Fruit fly (Drosophila melanogaster) whole organism, embryonic: ENCODE data around the gene CG17329.

ENCODE experiments used
- Bteb2 ChIP-seq: fragments of 200-800 bp; sonication (Bioruptor generic); optimal IDR thresholded peaks from 2 replicates; lab custom pipeline; 2016; ENCODE audit warnings: missing biosample characterization, missing genetic modification characterization
- CG12104 ChIP-seq: fragments of 200-800 bp; sonication (Bioruptor generic); optimal IDR thresholded peaks from 3 replicates; lab custom pipeline; 2016; ENCODE audit warnings: missing biosample characterization, missing genetic modification characterization
- CG12219 ChIP-seq: fragments of 200-800 bp; sonication (Bioruptor generic); optimal IDR thresholded peaks from 3 replicates; lab custom pipeline; 2018; ENCODE audit warnings: missing biosample characterization, mild to moderate bottlenecking, missing genetic modification characterization
- CG12236 ChIP-seq: fragments of 200-800 bp; sonication (Bioruptor generic); optimal IDR thresholded peaks from 2 replicates; lab custom pipeline; 2016; ENCODE audit warnings: missing biosample characterization, missing genetic modification characterization
- CG15269 ChIP-seq: fragments of 200-800 bp; sonication (Bioruptor generic); optimal IDR thresholded peaks from 2 replicates; lab custom pipeline; 2018; ENCODE audit warnings: missing biosample characterization, mild to moderate bottlenecking, missing genetic modification characterization, moderate library complexity
- CG16815 ChIP-seq: fragments of 200-800 bp; sonication (Bioruptor generic); optimal IDR thresholded peaks from 3 replicates; lab custom pipeline; 2017; ENCODE audit warnings: missing biosample characterization, mild to moderate bottlenecking, missing genetic modification characterization
- CG16863 ChIP-seq: fragments of 200-800 bp; sonication (Bioruptor generic); optimal IDR thresholded peaks from 3 replicates; lab custom pipeline; 2016; ENCODE audit warnings: missing biosample characterization, missing genetic modification characterization
- CG17359 ChIP-seq: fragments of 200-800 bp; sonication (Bioruptor generic); optimal IDR thresholded peaks from 3 replicates; lab custom pipeline; 2018; ENCODE audit warnings: missing biosample characterization, mild to moderate bottlenecking, missing genetic modification characterization, moderate library complexity
- CG17612 ChIP-seq: fragments of 200-800 bp; sonication (Bioruptor generic); IDR thresholded peaks from 2 replicates; pipeline ENCODE4 v1.3.6; 2022; ENCODE audit warnings: missing biosample characterization, missing genetic modification characterization
- CG1792 ChIP-seq: fragments of 200-800 bp; sonication (Bioruptor generic); optimal IDR thresholded peaks from 2 replicates; lab custom pipeline; 2016; ENCODE audit warnings: missing biosample characterization, missing genetic modification characterization
- CG18619 ChIP-seq: fragments of 200-800 bp; sonication (Bioruptor generic); optimal IDR thresholded peaks from 3 replicates; lab custom pipeline; 2017; ENCODE audit warnings: missing biosample characterization, mild to moderate bottlenecking, missing genetic modification characterization
- CG30020 ChIP-seq: fragments of 200-800 bp; optimal IDR thresholded peaks from 2 replicates; lab custom pipeline; 2019; ENCODE audit warnings: missing biosample characterization, mild to moderate bottlenecking, missing genetic modification characterization, moderate library complexity
- CG30403 ChIP-seq: fragments of 200-800 bp; sonication (Bioruptor generic); optimal IDR thresholded peaks from 3 replicates; lab custom pipeline; 2016; ENCODE audit warnings: missing biosample characterization, missing genetic modification characterization
- CG3163 ChIP-seq: fragments of 200-800 bp; sonication (Bioruptor generic); optimal IDR thresholded peaks from 3 replicates; lab custom pipeline; 2016; ENCODE audit warnings: missing biosample characterization, missing genetic modification characterization
- CG42726 ChIP-seq: fragments of 200-800 bp; sonication (Bioruptor generic); IDR thresholded peaks from 2 replicates; pipeline ENCODE4 v1.3.6; 2022; ENCODE audit warnings: missing biosample characterization, missing genetic modification characterization; ENCODE audit not compliant: partially characterized antibody
- CG4328 ChIP-seq: fragments of 200-800 bp; sonication (Bioruptor generic); optimal IDR thresholded peaks from 3 replicates; lab custom pipeline; 2017; ENCODE audit warnings: missing biosample characterization, missing genetic modification reagents, missing genetic modification characterization
- CG6683 ChIP-seq: fragments of 200-800 bp; sonication (Bioruptor generic); optimal IDR thresholded peaks from 2 replicates; lab custom pipeline; 2017; ENCODE audit warnings: missing biosample characterization, mild to moderate bottlenecking, missing genetic modification characterization, missing genetic modification reagents
- CG6791 ChIP-seq: fragments of 200-800 bp; sonication (Bioruptor generic); IDR thresholded peaks from 3 replicates; pipeline ENCODE4 v1.3.6; 2022; ENCODE audit warnings: missing biosample characterization, missing genetic modification characterization; ENCODE audit not compliant: partially characterized antibody
- CG7271 ChIP-seq: fragments of 200-800 bp; sonication (Bioruptor generic); optimal IDR thresholded peaks from 2 replicates; lab custom pipeline; 2018; ENCODE audit warnings: missing biosample characterization, mild to moderate bottlenecking, missing genetic modification characterization, moderate library complexity
- CG9797 ChIP-seq: fragments of 200-800 bp; sonication (Bioruptor generic); optimal IDR thresholded peaks from 3 replicates; lab custom pipeline; 2018; ENCODE audit warnings: missing biosample characterization, mild to moderate bottlenecking, missing genetic modification characterization
- CG9876 ChIP-seq: fragments of 200-800 bp; sonication (Bioruptor generic); optimal IDR thresholded peaks from 2 replicates; lab custom pipeline; 2016; ENCODE audit warnings: missing biosample characterization, missing genetic modification characterization
- Chrac-16 ChIP-seq: fragments of 200-800 bp; sonication (Bioruptor generic); optimal IDR thresholded peaks from 3 replicates; lab custom pipeline; 2016; ENCODE audit warnings: missing biosample characterization, missing genetic modification characterization
- D19B ChIP-seq: fragments of 200-800 bp; sonication (Bioruptor generic); optimal IDR thresholded peaks from 2 replicates; lab custom pipeline; 2017; ENCODE audit warnings: missing biosample characterization, mild to moderate bottlenecking, missing genetic modification characterization
- Dbx ChIP-seq: fragments of 200-800 bp; sonication (Bioruptor generic); IDR thresholded peaks from 3 replicates; pipeline ENCODE4 v1.3.6; 2022; ENCODE audit warnings: missing biosample characterization, missing genetic modification characterization
- Dref ChIP-seq: fragments of 200-800 bp; sonication (Bioruptor generic); IDR thresholded peaks from 2 replicates; pipeline ENCODE4 v1.3.6; 2022; ENCODE audit warnings: missing biosample characterization, missing genetic modification characterization
- GATAe ChIP-seq: fragments of 200-800 bp; sonication (Bioruptor generic); conservative IDR thresholded peaks from 2 replicates; pipeline ENCODE4 v1.3.6; 2022; ENCODE audit warnings: missing biosample characterization, missing genetic modification characterization
- Gug ChIP-seq: fragments of 200-800 bp; sonication (Bioruptor generic); IDR thresholded peaks from 4 replicates; pipeline ENCODE4 v1.3.6; 2022; ENCODE audit warnings: missing biosample characterization, missing genetic modification characterization
- H2.0 ChIP-seq: fragments of 200-800 bp; sonication (Bioruptor generic); IDR thresholded peaks from 2 replicates; pipeline ENCODE4 v1.3.6; 2022; ENCODE audit warnings: missing biosample characterization, missing genetic modification characterization
- HLH3B ChIP-seq: fragments of 200-800 bp; sonication (Bioruptor generic); IDR thresholded peaks from 2 replicates; pipeline ENCODE4 v1.3.6; 2022; ENCODE audit warnings: missing biosample characterization, missing genetic modification characterization
- Mad ChIP-seq: fragments of 200-800 bp; sonication (Bioruptor generic); optimal IDR thresholded peaks from 2 replicates; lab custom pipeline; 2016; ENCODE audit warnings: missing biosample characterization, missing genetic modification characterization
- NfI ChIP-seq: fragments of 200-800 bp; sonication (Bioruptor generic); optimal IDR thresholded peaks from 3 replicates; lab custom pipeline; 2018; ENCODE audit warnings: missing biosample characterization, mild to moderate bottlenecking, missing genetic modification characterization, moderate library complexity
- PHDP ChIP-seq: fragments of 200-800 bp; sonication (Bioruptor generic); optimal IDR thresholded peaks from 3 replicates; lab custom pipeline; 2018; ENCODE audit warnings: missing biosample characterization, mild to moderate bottlenecking, missing genetic modification characterization, moderate library complexity
- Spps ChIP-seq: fragments of 200-800 bp; sonication (Bioruptor generic); optimal IDR thresholded peaks from 2 replicates; lab custom pipeline; 2018; ENCODE audit warnings: missing biosample characterization, mild to moderate bottlenecking, missing genetic modification characterization
- Sry-δ ChIP-seq: fragments of 200-800 bp; sonication (Bioruptor generic); optimal IDR thresholded peaks from 2 replicates; lab custom pipeline; 2016; ENCODE audit warnings: missing biosample characterization, missing genetic modification characterization
- Stat92E ChIP-seq, 3 experiments: fragments of >200 bp in 2 of 3; fragments of 200-800 bp in 1 of 3; sonication (Bioruptor generic) in 1 of 3; optimal IDR thresholded peaks; 2 replicates each; lab custom pipeline; 2017 to 2019; ENCODE audit warnings: missing biosample characterization in 3 of 3, missing genetic modification characterization in 3 of 3, mild to moderate bottlenecking in 1 of 3, moderate library complexity in 1 of 3
- Xrp1 ChIP-seq: fragments of 200-800 bp; sonication (Bioruptor generic); IDR thresholded peaks from 2 replicates; pipeline ENCODE4 v1.3.6; 2022; ENCODE audit warnings: missing biosample characterization, missing genetic modification characterization
- corto ChIP-seq: fragments of 200-800 bp; sonication (Bioruptor generic); optimal IDR thresholded peaks from 2 replicates; lab custom pipeline; 2016; ENCODE audit warnings: missing biosample characterization, mild to moderate bottlenecking, missing genetic modification characterization, moderate library complexity
- crol ChIP-seq: fragments of 200-800 bp; sonication (Bioruptor generic); IDR thresholded peaks from 2 replicates; pipeline ENCODE4 v1.3.6; 2022; ENCODE audit warnings: missing biosample characterization, missing genetic modification characterization
- cwo ChIP-seq: fragments of 200-800 bp; sonication (Bioruptor generic); optimal IDR thresholded peaks from 3 replicates; lab custom pipeline; 2017; ENCODE audit warnings: missing biosample characterization, missing genetic modification characterization, mild to moderate bottlenecking, moderate library complexity, missing genetic modification reagents
- da ChIP-seq: fragments of 200-800 bp; sonication (Bioruptor generic); optimal IDR thresholded peaks from 2 replicates; lab custom pipeline; 2016; ENCODE audit warnings: missing biosample characterization, missing genetic modification characterization
- gem ChIP-seq: fragments of 200-800 bp; sonication (Bioruptor generic); optimal IDR thresholded peaks from 2 replicates; lab custom pipeline; 2019; ENCODE audit warnings: missing biosample characterization, mild to moderate bottlenecking, missing genetic modification characterization, moderate library complexity
- klu ChIP-seq: fragments of 200-800 bp; sonication (Bioruptor generic); IDR thresholded peaks from 2 replicates; pipeline ENCODE4 v1.3.6; 2022; ENCODE audit warnings: missing biosample characterization, missing genetic modification characterization
- luna ChIP-seq: fragments of 200-800 bp; sonication (Bioruptor generic); optimal IDR thresholded peaks from 2 replicates; lab custom pipeline; 2016; ENCODE audit warnings: missing biosample characterization, missing genetic modification characterization
- org-1 ChIP-seq: fragments of 200-800 bp; sonication (Bioruptor generic); optimal IDR thresholded peaks from 2 replicates; lab custom pipeline; 2017; ENCODE audit warnings: missing biosample characterization, missing genetic modification characterization
- otp ChIP-seq: fragments of 200-800 bp; sonication (Bioruptor generic); IDR thresholded peaks from 3 replicates; pipeline ENCODE4, ENCODE4 v1.3.6; 2022; ENCODE audit warnings: missing biosample characterization, missing genetic modification characterization
- pita ChIP-seq: fragments of 200-800 bp; sonication (Bioruptor generic); optimal IDR thresholded peaks from 2 replicates; lab custom pipeline; 2017; ENCODE audit warnings: missing biosample characterization, mild to moderate bottlenecking, missing genetic modification characterization
- psq ChIP-seq: fragments of 200-800 bp; sonication (Bioruptor generic); optimal IDR thresholded peaks from 2 replicates; lab custom pipeline; 2017; ENCODE audit warnings: missing biosample characterization, missing genetic modification characterization
- sd ChIP-seq: fragments of 200-800 bp; sonication (Bioruptor generic); optimal IDR thresholded peaks from 3 replicates; lab custom pipeline; 2018; ENCODE audit warnings: missing biosample characterization, mild to moderate bottlenecking, missing genetic modification characterization, moderate library complexity
- sima ChIP-seq: fragments of 200-800 bp; sonication (Bioruptor generic); optimal IDR thresholded peaks from 2 replicates; lab custom pipeline; 2016; ENCODE audit warnings: missing biosample characterization, missing genetic modification characterization
- zfh1 ChIP-seq: fragments of 200-800 bp; sonication (Bioruptor generic); IDR thresholded peaks from 3 replicates; pipeline ENCODE4 v1.3.6; 2022; ENCODE audit warnings: missing biosample characterization, missing genetic modification characterization

Gene CG17329

dm6 chr2L:16279774-16280252 lies 11.3 kb upstream of the CG17329 start (continued):
- peak; percentile 19 for TF ChIP-seq CG9876 (GFP tag; lab: Kevin White, UChicago)
- no peak for TF ChIP-seq CG17612 (GFP tag; lab: Robert Waterston, UW)
- peak; percentile 86 for TF ChIP-seq CG12104
- peak; percentile 81 for TF ChIP-seq psq
- peak; percentile 10 for TF ChIP-seq CG9797 (GFP tag; lab: Kevin White, UChicago)
- peak; percentile 83 for TF ChIP-seq HLH3B (GFP tag; lab: Robert Waterston, UW)
- peak; percentile 79 for TF ChIP-seq Xrp1 (GFP tag; lab: Robert Waterston, UW)
- TF ChIP-seq CG16863 (GFP tag; lab: Kevin White, UChicago) = peak; percentile 91
- TF ChIP-seq CG42726 (GFP tag; lab: Robert Waterston, UW) = no peak
- TF ChIP-seq pita (GFP tag; lab: Kevin White, UChicago) = no peak
- peak; percentile 61; the same call in 2 of the 4 replicates for TF ChIP-seq Gug (GFP tag; lab: Robert Waterston, UW)
- peak; percentile 82 for TF ChIP-seq zfh1 (GFP tag; lab: Robert Waterston, UW)
- no peak for TF ChIP-seq GATAe
- no peak; the same call in 1 of the 2 replicates for TF ChIP-seq klu (GFP tag; lab: Robert Waterston, UW)
- peak; percentile 95 for TF ChIP-seq CG17359
- TF ChIP-seq corto (GFP tag; lab: Kevin White, UChicago) = no peak
- peak; percentile 77 for TF ChIP-seq CG16815 (GFP tag; lab: Kevin White, UChicago)
- no peak for TF ChIP-seq Stat92E (GFP tag; optimal IDR thresholded peaks at IDR 0.05; lab: Kevin White, UChicago)
- TF ChIP-seq Dref = no peak
- peak; percentile 90 for TF ChIP-seq NfI (GFP tag; lab: Kevin White, UChicago)
- peak; percentile 51 for TF ChIP-seq sima (GFP tag; lab: Kevin White, UChicago)
- TF ChIP-seq CG18619 (GFP tag; lab: Kevin White, UChicago) = peak; percentile 90
- peak; percentile 94 for TF ChIP-seq CG15269
- TF ChIP-seq gem (tag; lab: Kevin White, UChicago) = peak; percentile 97
- TF ChIP-seq H2.0 (GFP tag; lab: Robert Waterston, UW) = peak; percentile 71
- TF ChIP-seq D19B (GFP tag; lab: Kevin White, UChicago) = peak; percentile 72
- TF ChIP-seq luna = no peak
- peak; percentile 73 for TF ChIP-seq sd (tag; lab: Kevin White, UChicago)
- TF ChIP-seq Dbx = no peak
- TF ChIP-seq CG12219 = peak; percentile 91
- TF ChIP-seq otp (GFP tag; lab: Robert Waterston, UW) = 0 out of 3 replicates have a peak, but pooled peaks have one; percentile 49
- peak; percentile 82 for TF ChIP-seq Bteb2 (GFP tag; lab: Kevin White, UChicago)
- peak; percentile 78 for TF ChIP-seq Spps (tag; lab: Kevin White, UChicago)
- peak; percentile 83 for TF ChIP-seq da (GFP tag; lab: Kevin White, UChicago)
- no peak; the same call in 2 of the 3 replicates for TF ChIP-seq CG6791 (GFP tag; lab: Robert Waterston, UW)
- peak; percentile 57 for TF ChIP-seq CG1792 (GFP tag; lab: Kevin White, UChicago)
- TF ChIP-seq CG6683 (GFP tag; lab: Kevin White, UChicago) = peak; percentile 72
- peak; percentile 77 for TF ChIP-seq CG4328 (GFP tag; lab: Kevin White, UChicago)
- peak; percentile 95 for TF ChIP-seq org-1 (GFP tag; lab: Kevin White, UChicago)
- TF ChIP-seq Mad (GFP tag; lab: Kevin White, UChicago) = peak; percentile 84
- TF ChIP-seq Chrac-16 (GFP tag; lab: Kevin White, UChicago) = peak; percentile 85
- TF ChIP-seq PHDP (tag; lab: Kevin White, UChicago) = peak; percentile 94
- TF ChIP-seq CG3163 (GFP tag; lab: Kevin White, UChicago) = peak; percentile 46
- peak; percentile 96 for TF ChIP-seq CG30403
- peak; percentile 29 for TF ChIP-seq Sry-δ (GFP tag; lab: Kevin White, UChicago)
- TF ChIP-seq CG30020 (tag; lab: Kevin White, UChicago) = peak; percentile 75
- TF ChIP-seq crol (GFP tag; lab: Robert Waterston, UW) = 0 out of 2 replicates have a peak, but pooled peaks have one; percentile 8
- peak; percentile 71 for TF ChIP-seq cwo
- TF ChIP-seq CG7271 (tag; lab: Kevin White, UChicago) = peak; percentile 37
- TF ChIP-seq CG12236 (GFP tag; lab: Kevin White, UChicago) = peak; percentile 81
